Worm (Caenorhabditis elegans) whole organism, late embryonic: ENCODE results near the gene F53E10.6.

ENCODE experiments used
- ama-1 ChIP-seq: fragments of 150-350 bp; optimal IDR thresholded peaks from 2 replicates; lab custom pipeline; 2014
- ceh-45 ChIP-seq: fragments of 200-800 bp; sonication (Bioruptor generic); IDR thresholded peaks from 2 replicates; pipeline ENCODE4 v1.3.6; 2022; ENCODE audit warnings: missing genetic modification reagents, missing genetic modification characterization, missing compliant biosample characterization
- dve-1 ChIP-seq: sonication (generic microtip); optimal IDR thresholded peaks from 2 replicates; lab custom pipeline; 2017; ENCODE audit warnings: antibody characterized with exemption, mild to moderate bottlenecking, missing genetic modification characterization, missing compliant biosample characterization
- elt-2 ChIP-seq: sonication (generic microtip); optimal IDR thresholded peaks from 2 replicates; lab custom pipeline; 2016; ENCODE audit warnings: missing genetic modification reagents, missing genetic modification characterization, missing compliant biosample characterization
- fax-1 ChIP-seq: sonication (generic microtip); optimal IDR thresholded peaks from 2 replicates; lab custom pipeline; 2016; ENCODE audit warnings: missing genotype, missing genetic modification characterization, missing compliant biosample characterization
- fkh-10 ChIP-seq: fragments of 150-350 bp; optimal IDR thresholded peaks from 2 replicates; lab custom pipeline; 2014; ENCODE audit warnings: missing biosample characterization, missing genetic modification reagents, missing genetic modification characterization
- lin-11 ChIP-seq: fragments of 200-800 bp; sonication (Bioruptor generic); optimal IDR thresholded peaks from 2 replicates; lab custom pipeline; 2018; ENCODE audit warnings: mild to moderate bottlenecking, missing genetic modification characterization, missing compliant biosample characterization
- madf-2 ChIP-seq: sonication (generic microtip); optimal IDR thresholded peaks from 2 replicates; lab custom pipeline; 2017; ENCODE audit warnings: missing genetic modification characterization, missing compliant biosample characterization
- nfya-1 ChIP-seq: sonication (generic microtip); optimal IDR thresholded peaks from 2 replicates; lab custom pipeline; 2017; ENCODE audit warnings: missing genetic modification characterization, mild to moderate bottlenecking, missing compliant biosample characterization, antibody characterized with exemption, moderate library complexity
- nhr-11 ChIP-seq: fragments of 150-350 bp; optimal IDR thresholded peaks from 2 replicates; lab custom pipeline; 2014; ENCODE audit warnings: missing biosample characterization, missing genetic modification characterization
- odd-2 ChIP-seq: sonication (generic microtip); optimal IDR thresholded peaks from 2 replicates; lab custom pipeline; 2017; ENCODE audit warnings: antibody characterized with exemption, mild to moderate bottlenecking, missing genetic modification characterization, missing compliant biosample characterization
- pat-9 ChIP-seq: fragments of 200-800 bp; sonication (Bioruptor generic); optimal IDR thresholded peaks from 2 replicates; lab custom pipeline; 2018; ENCODE audit warnings: mild to moderate bottlenecking, missing genetic modification characterization, moderate library complexity, missing compliant biosample characterization
- pha-2 ChIP-seq: sonication (generic microtip); optimal IDR thresholded peaks from 2 replicates; lab custom pipeline; 2017; ENCODE audit warnings: mild to moderate bottlenecking, missing genetic modification characterization, missing compliant biosample characterization
- pha-4 ChIP-seq: fragments of 150-350 bp; optimal IDR thresholded peaks from 2 replicates; lab custom pipeline; 2018; ENCODE audit warnings: missing biosample characterization, missing genetic modification reagents, missing genetic modification characterization

DNA sequence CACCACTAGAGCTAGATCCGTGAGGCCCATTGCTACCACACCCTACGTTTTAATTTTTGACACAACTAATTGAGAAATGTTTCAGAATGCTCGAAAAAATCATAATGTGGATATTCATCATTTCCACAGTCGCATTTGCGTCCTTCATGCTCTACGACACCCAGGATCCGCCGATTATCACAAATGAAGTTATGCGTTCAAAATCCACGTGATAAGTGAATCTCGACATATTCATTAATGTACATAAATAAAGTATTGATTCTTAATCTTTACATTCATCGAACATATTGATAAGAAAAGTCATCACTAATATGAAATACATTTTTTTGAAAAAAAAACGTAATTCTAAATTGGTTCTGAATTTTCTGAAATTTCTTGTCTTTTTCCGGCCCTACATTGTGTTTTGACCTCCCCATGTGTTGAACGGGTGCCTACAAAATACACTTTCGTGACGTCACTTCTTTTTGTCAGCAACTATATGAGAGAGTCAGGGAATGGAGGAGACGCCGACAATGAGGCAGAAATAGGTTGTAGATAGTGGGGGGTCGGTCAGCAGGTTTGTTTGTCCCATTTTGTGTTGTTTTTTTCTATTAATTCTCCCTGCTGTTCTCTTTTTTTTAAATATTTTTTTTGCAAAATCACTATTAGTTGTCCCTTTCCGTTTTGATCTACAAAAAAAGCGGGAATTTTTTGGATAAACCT, 12.3 kb upstream of the F53E10.6 start, which contains the start of gene F53E10.1:
- TF ChIP-seq pha-4 (no peak), nfya-1 (tag; lab: Kevin White, UChicago) (no peak), elt-2 (tag; lab: Kevin White, UChicago) (peak; percentile 10), odd-2 (tag; lab: Kevin White, UChicago) (no peak), ama-1 (lab: Kevin White, UChicago) (no peak), ceh-45 (GFP tag; lab: Robert Waterston, UW) (no peak), lin-11 (tag; lab: Kevin White, UChicago) (no peak), madf-2 (tag; lab: Kevin White, UChicago) (no peak), nhr-11 (tag; lab: Kevin White, UChicago) (no peak), fax-1 (tag; lab: Kevin White, UChicago) (no peak), pat-9 (tag; lab: Kevin White, UChicago) (no peak), pha-2 (no peak), fkh-10 (GFP tag; lab: Kevin White, UChicago) (no peak), dve-1 (no peak)
